Worm (Caenorhabditis elegans) whole organism, early embryonic: Measurements from ENCODE around the gene cutl-23.

ENCODE experiments used
- B0310.2 ChIP-seq: sonication (generic microtip); optimal IDR thresholded peaks from 2 replicates; lab custom pipeline; 2016; ENCODE audit warnings: mild to moderate bottlenecking, missing genetic modification characterization, missing compliant biosample characterization
- F13C5.2 ChIP-seq: sonication (generic microtip); optimal IDR thresholded peaks from 2 replicates; lab custom pipeline; 2017; ENCODE audit warnings: mild to moderate bottlenecking, missing genetic modification characterization, inconsistent platforms, missing compliant biosample characterization
- aly-1 ChIP-seq: sonication (generic microtip); optimal IDR thresholded peaks from 2 replicates; lab custom pipeline; 2016; ENCODE audit warnings: missing genetic modification characterization, missing compliant biosample characterization
- ama-1 ChIP-seq: fragments of 150-350 bp; optimal IDR thresholded peaks from 2 replicates; lab custom pipeline; 2014
- ceh-13 ChIP-seq: fragments of 200-800 bp; sonication (Bioruptor generic); optimal IDR thresholded peaks from 2 replicates; lab custom pipeline; 2018; ENCODE audit warnings: mild to moderate bottlenecking, missing genetic modification characterization, missing compliant biosample characterization
- ceh-36 ChIP-seq: sonication (generic microtip); optimal IDR thresholded peaks from 2 replicates; lab custom pipeline; 2016; ENCODE audit warnings: missing genetic modification characterization, inconsistent platforms, missing compliant biosample characterization
- ets-7 ChIP-seq: sonication (generic microtip); optimal IDR thresholded peaks from 2 replicates; lab custom pipeline; 2016; ENCODE audit warnings: missing genotype, missing genetic modification characterization, missing compliant biosample characterization
- flt-1 ChIP-seq: fragments of 200-800 bp; sonication (Bioruptor generic); IDR thresholded peaks from 2 replicates; pipeline ENCODE4 v1.3.6; 2022; ENCODE audit warnings: missing genetic modification characterization, missing compliant biosample characterization
- hmbx-1 ChIP-seq: sonication (generic microtip); optimal IDR thresholded peaks from 2 replicates; lab custom pipeline; 2016; ENCODE audit warnings: mild to moderate bottlenecking, missing genetic modification characterization, missing compliant biosample characterization
- hmg-4 ChIP-seq: fragments of 200-800 bp; sonication (Bioruptor generic); optimal IDR thresholded peaks from 2 replicates; lab custom pipeline; 2018; ENCODE audit warnings: mild to moderate bottlenecking, missing genetic modification characterization, missing compliant biosample characterization
- hnd-1 ChIP-seq: sonication (generic microtip); optimal IDR thresholded peaks from 2 replicates; lab custom pipeline; 2016; ENCODE audit warnings: missing genetic modification characterization, missing compliant biosample characterization
- pes-1 ChIP-seq: fragments of 200-800 bp; sonication (Bioruptor generic); IDR thresholded peaks from 2 replicates; pipeline ENCODE4 v1.3.6; 2022; ENCODE audit warnings: missing genetic modification reagents, missing genetic modification characterization, missing compliant biosample characterization
- scrt-1 ChIP-seq: fragments of 200-800 bp; sonication (Bioruptor generic); IDR thresholded peaks from 2 replicates; pipeline ENCODE4 v1.3.6; 2022; ENCODE audit warnings: missing genetic modification characterization, missing compliant biosample characterization
- sea-1 ChIP-seq: fragments of 200-800 bp; sonication (Bioruptor generic); conservative IDR thresholded peaks from 2 replicates; pipeline ENCODE4 v1.3.6; 2022; ENCODE audit warnings: missing genetic modification characterization, missing compliant biosample characterization
- tbx-11 ChIP-seq: fragments of 200-800 bp; sonication (Bioruptor generic); IDR thresholded peaks from 2 replicates; pipeline ENCODE4 v1.3.6; 2022; ENCODE audit warnings: missing genetic modification characterization, missing compliant biosample characterization
- tbx-37 ChIP-seq: fragments of 200-800 bp; sonication (Bioruptor generic); conservative IDR thresholded peaks from 2 replicates; pipeline ENCODE4 v1.3.6; 2022; ENCODE audit warnings: missing genetic modification reagents, missing genetic modification characterization, missing compliant biosample characterization
- tra-4 ChIP-seq: sonication (generic microtip); optimal IDR thresholded peaks from 2 replicates; lab custom pipeline; 2017; ENCODE audit warnings: missing genetic modification characterization, missing compliant biosample characterization

The cutl-23 gene

ce11 chrIII:5758519-5759099 is 11.4 kb upstream of the cutl-23 start:
- TF ChIP-seq ceh-36 (tag; lab: Kevin White, UChicago) (no peak), tra-4 (tag; lab: Kevin White, UChicago) (no peak), sea-1 (GFP tag; lab: Robert Waterston, UW) (no peak)

ce11 chrIII:5760721-5761120 is 9.3 kb upstream of the cutl-23 start:
- TF ChIP-seq aly-1 = no peak

- TF ChIP-seq pes-1 (GFP tag; lab: Robert Waterston, UW) = no peak
Observed at ce11 chrIII:5761886-5762285, 8.1 kb upstream of the cutl-23 start.

- TF ChIP-seq ets-7 (tag; lab: Kevin White, UChicago) (no peak), B0310.2 (tag; lab: Kevin White, UChicago) (no peak), F13C5.2 (tag; lab: Kevin White, UChicago) (no peak), ama-1 (lab: Kevin White, UChicago) (no peak), tbx-11 (GFP tag; lab: Robert Waterston, UW) (no peak), hnd-1 (tag; lab: Kevin White, UChicago) (no peak), ceh-13 (no peak), ceh-36 (tag; lab: Kevin White, UChicago) (no peak), flt-1 (no peak), sea-1 (GFP tag; lab: Robert Waterston, UW) (no peak), tbx-37 (GFP tag; lab: Robert Waterston, UW) (no peak), pes-1 (GFP tag; lab: Robert Waterston, UW) (no peak), tra-4 (tag; lab: Kevin White, UChicago) (no peak), scrt-1 (GFP tag; lab: Robert Waterston, UW) (no peak), aly-1 (no peak), hmbx-1 (no peak), hmg-4 (GFP tag; lab: Kevin White, UChicago) (no peak)
Observed at ce11 chrIII:5763988-5764387, 6.0 kb upstream of the cutl-23 start.

ce11 chrIII:5782080-5782479 is 12.1 kb downstream of the cutl-23 start:
- no peak for TF ChIP-seq tra-4 (tag; lab: Kevin White, UChicago)
- TF ChIP-seq aly-1 = no peak
- TF ChIP-seq flt-1 = no peak
- TF ChIP-seq hmbx-1 = no peak
- no peak for TF ChIP-seq ceh-36 (tag; lab: Kevin White, UChicago)
- no peak for TF ChIP-seq ceh-13
- TF ChIP-seq B0310.2 (tag; lab: Kevin White, UChicago) = no peak
- no peak for TF ChIP-seq hnd-1 (tag; lab: Kevin White, UChicago)
- no peak for TF ChIP-seq hmg-4 (GFP tag; lab: Kevin White, UChicago)
- no peak for TF ChIP-seq sea-1 (GFP tag; lab: Robert Waterston, UW)
- no peak for TF ChIP-seq ama-1 (lab: Kevin White, UChicago)
- no peak for TF ChIP-seq tbx-11 (GFP tag; lab: Robert Waterston, UW)

ce11 chrIII:5785273-5785929 is 15.4 kb downstream of the cutl-23 start, which contains the start of gene Y37B11A.3:
Y37B11A.3 (minus strand) TSS chrIII:5785323.
- no peak for TF ChIP-seq tra-4 (tag; lab: Kevin White, UChicago)
- TF ChIP-seq ceh-13 = no peak
- no peak for TF ChIP-seq hnd-1 (tag; lab: Kevin White, UChicago)
- no peak for TF ChIP-seq aly-1
- no peak for TF ChIP-seq F13C5.2 (tag; lab: Kevin White, UChicago)
- TF ChIP-seq ama-1 (lab: Kevin White, UChicago) = no peak
- no peak for TF ChIP-seq sea-1 (GFP tag; lab: Robert Waterston, UW)
- no peak for TF ChIP-seq pes-1 (GFP tag; lab: Robert Waterston, UW)
- no peak for TF ChIP-seq scrt-1 (GFP tag; lab: Robert Waterston, UW)
- no peak for TF ChIP-seq ceh-36 (tag; lab: Kevin White, UChicago)
- TF ChIP-seq tbx-11 (GFP tag; lab: Robert Waterston, UW) = no peak
- TF ChIP-seq B0310.2 (tag; lab: Kevin White, UChicago) = no peak
- TF ChIP-seq hmbx-1 = no peak
- TF ChIP-seq flt-1 = no peak
- no peak for TF ChIP-seq tbx-37 (GFP tag; lab: Robert Waterston, UW)
- TF ChIP-seq hmg-4 (GFP tag; lab: Kevin White, UChicago) = no peak
- TF ChIP-seq ets-7 (tag; lab: Kevin White, UChicago) = no peak

- TF ChIP-seq B0310.2 (tag; lab: Kevin White, UChicago) = no peak
- TF ChIP-seq hmbx-1 = no peak
- TF ChIP-seq ets-7 (tag; lab: Kevin White, UChicago) = no peak
- TF ChIP-seq flt-1 = no peak
- no peak for TF ChIP-seq pes-1 (GFP tag; lab: Robert Waterston, UW)
- TF ChIP-seq tra-4 (tag; lab: Kevin White, UChicago) = no peak
- no peak for TF ChIP-seq scrt-1 (GFP tag; lab: Robert Waterston, UW)
- no peak for TF ChIP-seq tbx-37 (GFP tag; lab: Robert Waterston, UW)
- TF ChIP-seq aly-1 = no peak
- no peak for TF ChIP-seq sea-1 (GFP tag; lab: Robert Waterston, UW)
- TF ChIP-seq hmg-4 (GFP tag; lab: Kevin White, UChicago) = no peak
- no peak for TF ChIP-seq ama-1 (lab: Kevin White, UChicago)
- TF ChIP-seq ceh-13 = no peak
- TF ChIP-seq tbx-11 (GFP tag; lab: Robert Waterston, UW) = no peak
- TF ChIP-seq F13C5.2 (tag; lab: Kevin White, UChicago) = no peak
- no peak for TF ChIP-seq ceh-36 (tag; lab: Kevin White, UChicago)
- no peak for TF ChIP-seq hnd-1 (tag; lab: Kevin White, UChicago)
Observed at ce11 chrIII:5790550-5790949, 20.6 kb downstream of the cutl-23 start, which contains the start of gene rev-3. rev-3 (minus strand) TSS chrIII:5790650.
